Worm (Caenorhabditis elegans): ENCODE measurements around the gene hum-8.

DNA sequence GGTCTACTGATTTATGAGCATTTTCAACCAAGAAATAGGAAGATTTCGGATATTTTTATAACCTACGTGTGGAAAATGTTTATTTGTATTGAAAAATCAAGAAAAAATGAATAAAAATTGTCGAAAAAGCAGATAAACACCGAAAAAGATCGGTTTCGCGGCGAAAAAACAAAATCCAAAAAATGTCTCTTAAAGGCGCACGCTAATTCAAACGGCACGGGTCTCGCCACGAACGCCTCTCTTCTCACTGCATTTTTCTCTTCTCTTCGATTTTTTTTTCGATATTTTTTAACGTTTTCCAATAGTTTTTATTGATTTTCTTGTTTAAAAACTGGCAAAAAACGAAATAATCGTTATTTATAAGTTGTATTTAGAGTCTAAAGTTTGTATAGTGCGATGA is 14.8 kb downstream of the hum-8 start:
- TF ChIP-seq ceh-83 (GFP tag; optimal IDR thresholded peaks at IDR 0.05) = no peak
- TF ChIP-seq lin-32 (GFP tag; optimal IDR thresholded peaks at IDR 0.05) = no peak
- no peak for TF ChIP-seq nhr-28 (tag; optimal IDR thresholded peaks at IDR 0.05)
- TF ChIP-seq pha-4 (tag; optimal IDR thresholded peaks at IDR 0.05) = no peak
- peak; percentile 27 for TF ChIP-seq unc-120 (tag; optimal IDR thresholded peaks at IDR 0.05; ENCODE audit: poor library complexity, severe bottlenecking)
- no peak for TF ChIP-seq unc-39 (tag; optimal IDR thresholded peaks at IDR 0.05)
